Worm (Caenorhabditis elegans) whole organism, L1 larva: ENCODE results near the gene sru-1.

ENCODE experiments used
- C04F5.9 ChIP-seq: sonication (generic microtip); optimal IDR thresholded peaks from 2 replicates; lab custom pipeline; 2016; ENCODE audit warnings: missing genetic modification characterization, missing compliant biosample characterization
- aha-1 ChIP-seq: fragments of 150-350 bp; optimal IDR thresholded peaks from 2 replicates; lab custom pipeline; 2014; ENCODE audit warnings: missing biosample characterization, missing genetic modification characterization
- alr-1 ChIP-seq: fragments of 200-800 bp; sonication (Bioruptor generic); optimal IDR thresholded peaks from 2 replicates; lab custom pipeline; 2018; ENCODE audit warnings: borderline replicate concordance, mild to moderate bottlenecking, missing genetic modification characterization, missing compliant biosample characterization
- ceh-82 ChIP-seq, 3 experiments: fragments of 150-350 bp in 1 of 3; sonication (generic microtip) in 2 of 3; optimal IDR thresholded peaks; 2 replicates each; lab custom pipeline; 2014 to 2017; ENCODE audit warnings: missing biosample characterization in 3 of 3, missing genetic modification characterization in 3 of 3
- ces-1 ChIP-seq: fragments of 150-350 bp; optimal IDR thresholded peaks from 2 replicates; lab custom pipeline; 2014; ENCODE audit warnings: missing biosample characterization, missing genetic modification reagents, missing genetic modification characterization
- dsc-1 ChIP-seq: sonication (generic microtip); optimal IDR thresholded peaks from 2 replicates; lab custom pipeline; 2016; ENCODE audit warnings: mild to moderate bottlenecking, missing genetic modification characterization, missing compliant biosample characterization
- efl-1 ChIP-seq, 4 experiments: fragments of 150-350 bp; optimal IDR thresholded peaks in 3 of 4; peaks in 1 of 4; 1 replicate in 1 of 4; 2 replicates in 3 of 4; lab custom pipeline; 2014; ENCODE audit warnings: missing biosample characterization in 2 of 4, missing genetic modification characterization in 2 of 4, missing genetic modification reagents in 2 of 4
- efl-3 ChIP-seq: fragments of 200-800 bp; sonication (Bioruptor generic); optimal IDR thresholded peaks from 2 replicates; lab custom pipeline; 2018; ENCODE audit warnings: mild to moderate bottlenecking, missing genetic modification characterization, missing compliant biosample characterization
- egl-13 ChIP-seq: sonication (generic microtip); optimal IDR thresholded peaks from 2 replicates; lab custom pipeline; 2016; ENCODE audit warnings: missing genotype, missing genetic modification reagents, missing genetic modification characterization, missing compliant biosample characterization
- egl-27 ChIP-seq, 2 experiments: fragments of 150-350 bp in 1 of 2; sonication (generic microtip); optimal IDR thresholded peaks; 3 replicates each; lab custom pipeline; 2017 to 2018; ENCODE audit warnings: missing biosample characterization in 2 of 2, missing genetic modification characterization in 2 of 2, missing genetic modification reagents in 2 of 2
- elt-2 ChIP-seq: sonication (generic microtip); optimal IDR thresholded peaks from 2 replicates; lab custom pipeline; 2016; ENCODE audit warnings: missing genetic modification characterization, mild to moderate bottlenecking, inconsistent platforms, missing compliant biosample characterization, missing genetic modification reagents
- elt-3 ChIP-seq, 6 experiments: fragments of 150-350 bp in 1 of 6; sonication (generic microtip); optimal IDR thresholded peaks; 2 replicates each; lab custom pipeline; 2017 to 2018; ENCODE audit warnings: missing biosample characterization in 6 of 6, missing genetic modification characterization in 6 of 6, inconsistent platforms in 1 of 6
- ets-5 ChIP-seq: fragments of 200-800 bp; sonication (Bioruptor generic); IDR thresholded peaks from 2 replicates; pipeline ENCODE4 v1.3.6; 2022; ENCODE audit warnings: missing genetic modification characterization, missing compliant biosample characterization
- fkh-10 ChIP-seq: sonication (generic microtip); optimal IDR thresholded peaks from 2 replicates; lab custom pipeline; 2017; ENCODE audit warnings: missing biosample characterization, missing genetic modification reagents, missing genetic modification characterization
- fkh-8 ChIP-seq: sonication (generic microtip); optimal IDR thresholded peaks from 2 replicates; lab custom pipeline; 2016; ENCODE audit warnings: mild to moderate bottlenecking, missing genetic modification characterization, missing compliant biosample characterization
- fos-1 ChIP-seq: fragments of 150-350 bp; optimal IDR thresholded peaks from 2 replicates; lab custom pipeline; 2014; ENCODE audit warnings: missing biosample characterization, missing genetic modification characterization
- hlh-4 ChIP-seq: sonication (generic microtip); optimal IDR thresholded peaks from 2 replicates; lab custom pipeline; 2016; ENCODE audit warnings: mild to moderate bottlenecking, missing genetic modification characterization, missing compliant biosample characterization
- hpl-2 ChIP-seq: fragments of 150-350 bp; optimal IDR thresholded peaks from 2 replicates; lab custom pipeline; 2014; ENCODE audit warnings: missing biosample characterization, missing genetic modification reagents, missing genetic modification characterization
- isw-1 ChIP-seq: fragments of 200-800 bp; sonication (Bioruptor generic); IDR thresholded peaks from 2 replicates; pipeline ENCODE4 v1.3.6; 2022; ENCODE audit warnings: missing genetic modification characterization, missing compliant biosample characterization
- jun-1 ChIP-seq: fragments of 150-350 bp; optimal IDR thresholded peaks from 2 replicates; lab custom pipeline; 2014; ENCODE audit warnings: missing biosample characterization, missing genetic modification reagents, missing genetic modification characterization
- lin-13 ChIP-seq: fragments of 150-350 bp; optimal IDR thresholded peaks from 2 replicates; lab custom pipeline; 2014; ENCODE audit warnings: missing biosample characterization, missing genetic modification reagents, missing genetic modification characterization
- lin-14 ChIP-seq: fragments of 200-800 bp; sonication (Bioruptor generic); optimal IDR thresholded peaks from 2 replicates; lab custom pipeline; 2018; ENCODE audit warnings: mild to moderate bottlenecking, missing genetic modification characterization, moderate library complexity, missing compliant biosample characterization
- lin-15B ChIP-seq: fragments of 150-350 bp; sonication (generic microtip); optimal IDR thresholded peaks from 3 replicates; lab custom pipeline; 2014; ENCODE audit warnings: missing biosample characterization, missing genetic modification characterization
- lin-39 ChIP-seq: fragments of 150-350 bp; optimal IDR thresholded peaks from 2 replicates; lab custom pipeline; 2014; ENCODE audit warnings: missing biosample characterization, missing genetic modification reagents, missing genetic modification characterization
- mab-9 ChIP-seq: fragments of 200-800 bp; sonication (Bioruptor generic); IDR thresholded peaks from 2 replicates; pipeline ENCODE4 v1.3.6; 2022; ENCODE audit warnings: missing genetic modification reagents, missing genetic modification characterization, missing compliant biosample characterization
- mef-2 ChIP-seq: fragments of 150-350 bp; optimal IDR thresholded peaks from 2 replicates; lab custom pipeline; 2014; ENCODE audit warnings: missing biosample characterization, missing genetic modification characterization
- nhr-11 ChIP-seq: fragments of 150-350 bp; optimal IDR thresholded peaks from 2 replicates; lab custom pipeline; 2014; ENCODE audit warnings: missing biosample characterization, missing genetic modification characterization
- nhr-12 ChIP-seq: sonication (generic microtip); optimal IDR thresholded peaks from 2 replicates; lab custom pipeline; 2017; ENCODE audit warnings: missing biosample characterization, missing genetic modification characterization
- nhr-19 ChIP-seq: fragments of 200-800 bp; sonication (Bioruptor generic); conservative IDR thresholded peaks from 2 replicates; pipeline ENCODE4 v1.3.6; 2022; ENCODE audit warnings: missing genetic modification characterization, missing compliant biosample characterization
- nhr-28 ChIP-seq: fragments of 150-350 bp; optimal IDR thresholded peaks from 2 replicates; lab custom pipeline; 2014; ENCODE audit warnings: missing biosample characterization, missing genetic modification characterization
- nhr-47 ChIP-seq: sonication (generic microtip); optimal IDR thresholded peaks from 2 replicates; lab custom pipeline; 2016; ENCODE audit warnings: mild to moderate bottlenecking, missing genetic modification characterization, moderate library complexity, missing compliant biosample characterization
- nhr-71 ChIP-seq: sonication (generic microtip); optimal IDR thresholded peaks from 2 replicates; lab custom pipeline; 2016; ENCODE audit warnings: mild to moderate bottlenecking, missing genetic modification characterization, moderate library complexity, missing compliant biosample characterization
- nhr-77 ChIP-seq: fragments of 150-350 bp; optimal IDR thresholded peaks from 2 replicates; lab custom pipeline; 2014; ENCODE audit warnings: missing biosample characterization, missing genetic modification characterization
- nhr-84 ChIP-seq: sonication (generic microtip); optimal IDR thresholded peaks from 2 replicates; lab custom pipeline; 2017; ENCODE audit warnings: missing biosample characterization, missing genetic modification characterization
- nhr-85 ChIP-seq: sonication (generic microtip); peaks from one replicate; lab custom pipeline; 2016; ENCODE audit warnings: missing genetic modification characterization, inconsistent platforms, missing compliant biosample characterization
- nhr-90 ChIP-seq: sonication (generic microtip); optimal IDR thresholded peaks from 2 replicates; lab custom pipeline; 2016; ENCODE audit warnings: mild to moderate bottlenecking, missing genetic modification characterization, missing compliant biosample characterization; ENCODE audit not compliant: poor library complexity
- pag-3 ChIP-seq: sonication (generic microtip); optimal IDR thresholded peaks from 2 replicates; lab custom pipeline; 2017; ENCODE audit warnings: missing genetic modification characterization, mild to moderate bottlenecking, missing compliant biosample characterization, antibody characterized with exemption, borderline replicate concordance; ENCODE audit not compliant: insufficient read depth
- pax-3 ChIP-seq: fragments of 200-800 bp; sonication (Bioruptor generic); optimal IDR thresholded peaks from 2 replicates; lab custom pipeline; 2018; ENCODE audit warnings: mild to moderate bottlenecking, missing genetic modification characterization, moderate library complexity, missing compliant biosample characterization
- rnt-1 ChIP-seq: sonication (generic microtip); optimal IDR thresholded peaks from 2 replicates; lab custom pipeline; 2016; ENCODE audit warnings: mild to moderate bottlenecking, missing genetic modification characterization, moderate library complexity, missing compliant biosample characterization
- snu-23 ChIP-seq: sonication (generic microtip); optimal IDR thresholded peaks from 2 replicates; lab custom pipeline; 2016; ENCODE audit warnings: missing genetic modification characterization, missing compliant biosample characterization
- sox-4 ChIP-seq: sonication (generic microtip); optimal IDR thresholded peaks from 2 replicates; lab custom pipeline; 2016; ENCODE audit warnings: missing genetic modification characterization, missing compliant biosample characterization
- sptf-1 ChIP-seq: fragments of 150-350 bp; optimal IDR thresholded peaks from 2 replicates; lab custom pipeline; 2014; ENCODE audit warnings: missing biosample characterization, missing genetic modification characterization
- sup-37 ChIP-seq: fragments of 200-800 bp; sonication (Bioruptor generic); optimal IDR thresholded peaks from 2 replicates; lab custom pipeline; 2018; ENCODE audit warnings: mild to moderate bottlenecking, missing genetic modification characterization, missing compliant biosample characterization
- swsn-7 ChIP-seq: sonication (generic microtip); optimal IDR thresholded peaks from 2 replicates; lab custom pipeline; 2016; ENCODE audit warnings: missing genetic modification characterization, missing compliant biosample characterization
- unc-130 ChIP-seq: fragments of 150-350 bp; optimal IDR thresholded peaks from 2 replicates; lab custom pipeline; 2017; ENCODE audit warnings: missing biosample characterization, missing genetic modification characterization, inconsistent platforms
- unc-86 ChIP-seq: sonication (generic microtip); optimal IDR thresholded peaks from 2 replicates; lab custom pipeline; 2016; ENCODE audit warnings: missing genetic modification characterization, missing compliant biosample characterization
- unc-98 ChIP-seq: fragments of 200-800 bp; sonication (Bioruptor generic); IDR thresholded peaks from 2 replicates; pipeline ENCODE4 v1.3.6; 2022; ENCODE audit warnings: missing genetic modification characterization, missing compliant biosample characterization
- vab-15 ChIP-seq: sonication (generic microtip); optimal IDR thresholded peaks from 2 replicates; lab custom pipeline; 2017; ENCODE audit warnings: missing genotype, mild to moderate bottlenecking, missing genetic modification characterization, missing compliant biosample characterization
- xbp-1 ChIP-seq: sonication (generic microtip); optimal IDR thresholded peaks from 2 replicates; lab custom pipeline; 2016; ENCODE audit warnings: missing genetic modification characterization, missing compliant biosample characterization
- zag-1 ChIP-seq: fragments of 150-350 bp; optimal IDR thresholded peaks from 2 replicates; lab custom pipeline; 2014; ENCODE audit warnings: missing biosample characterization, missing genetic modification characterization
- zip-4 ChIP-seq: fragments of 200-800 bp; sonication (Bioruptor generic); optimal IDR thresholded peaks from 2 replicates; lab custom pipeline; 2018; ENCODE audit warnings: mild to moderate bottlenecking, missing genetic modification characterization, moderate library complexity, missing compliant biosample characterization
- ztf-11 ChIP-seq, 2 experiments: sonication (generic microtip); optimal IDR thresholded peaks; 2 replicates each; lab custom pipeline; 2016 to 2017; ENCODE audit warnings: missing genetic modification characterization in 2 of 2, missing biosample characterization in 1 of 2, missing compliant biosample characterization in 1 of 2
- ztf-4 ChIP-seq: fragments of 150-350 bp; optimal IDR thresholded peaks from 2 replicates; lab custom pipeline; 2014; ENCODE audit warnings: missing biosample characterization, missing genetic modification characterization

Gene sru-1

ce11 chrIV:9510439-9510838 lies 22.0 kb downstream of the sru-1 start, which contains the start of gene C33A12.4:
Gene C33A12.4, minus strand, starts transcription at chrIV:9510569.
- TF ChIP-seq swsn-7: peak; percentile 5
- no peak for TF ChIP-seq alr-1
- TF ChIP-seq nhr-77: no peak
- peak; percentile 8 for TF ChIP-seq ztf-4 (tag; lab: Kevin White, UChicago)
- TF ChIP-seq jun-1 (tag; lab: Kevin White, UChicago): no peak
- no peak for TF ChIP-seq hlh-4 (tag; lab: Kevin White, UChicago)
- no peak for TF ChIP-seq C04F5.9 (tag; lab: Kevin White, UChicago)
- TF ChIP-seq nhr-28 (tag; lab: Kevin White, UChicago): no peak
- TF ChIP-seq sptf-1 (tag; lab: Kevin White, UChicago): no peak
- TF ChIP-seq efl-3 (GFP tag; lab: Kevin White, UChicago): no peak
- no peak for TF ChIP-seq nhr-90 (tag; lab: Kevin White, UChicago)
- no peak for TF ChIP-seq efl-1 (optimal IDR thresholded peaks at IDR 0.05; lab: Kevin White, UChicago)
- peak in 1 of 2 experiments; percentile 62 for TF ChIP-seq efl-1 (GFP tag; optimal IDR thresholded peaks at IDR 0.05 in 1 of 2; lab: Kevin White, UChicago)
- TF ChIP-seq nhr-11: no peak
- no peak for TF ChIP-seq ceh-82 (tag; optimal IDR thresholded peaks at IDR 0.05; lab: Kevin White, UChicago)
- no peak for TF ChIP-seq rnt-1 (tag; lab: Kevin White, UChicago)
- no peak for TF ChIP-seq pag-3 (tag; lab: Kevin White, UChicago)
- peak; percentile 5 for TF ChIP-seq lin-13 (GFP tag; lab: Kevin White, UChicago)
- no peak for TF ChIP-seq sup-37 (GFP tag; lab: Kevin White, UChicago)
- TF ChIP-seq fkh-8 (tag; lab: Kevin White, UChicago): peak; percentile 95
- TF ChIP-seq lin-14 (GFP tag; lab: Kevin White, UChicago): no peak
- no peak for TF ChIP-seq hpl-2
- no peak for TF ChIP-seq snu-23 (GFP tag; lab: Kevin White, UChicago)
- peak; percentile 38 for TF ChIP-seq nhr-71 (tag; lab: Kevin White, UChicago)
- TF ChIP-seq isw-1 (GFP tag; lab: Robert Waterston, UW): no peak
- no peak for TF ChIP-seq unc-86 (tag; lab: Kevin White, UChicago)
- TF ChIP-seq egl-13: no peak
- TF ChIP-seq fkh-10 (GFP tag; lab: Kevin White, UChicago): peak; percentile 24
- TF ChIP-seq egl-27 (tag; optimal IDR thresholded peaks at IDR 0.05; lab: Kevin White, UChicago): no peak
- TF ChIP-seq xbp-1: peak; percentile 30
- no peak for TF ChIP-seq ztf-11 (tag; optimal IDR thresholded peaks at IDR 0.05; lab: Kevin White, UChicago)
- TF ChIP-seq zag-1 (tag; lab: Kevin White, UChicago): no peak
- peak; percentile 9 for TF ChIP-seq fos-1 (tag; lab: Kevin White, UChicago)
- TF ChIP-seq elt-3 (tag; optimal IDR thresholded peaks at IDR 0.05; lab: Kevin White, UChicago): no peak
- no peak for TF ChIP-seq mab-9 (GFP tag; lab: Robert Waterston, UW)
- no peak for TF ChIP-seq nhr-19 (GFP tag; lab: Robert Waterston, UW)
- TF ChIP-seq vab-15: no peak
- TF ChIP-seq nhr-12 (tag; lab: Kevin White, UChicago): no peak
- TF ChIP-seq ces-1 (GFP tag; lab: Kevin White, UChicago): no peak
- peak; percentile 10 for TF ChIP-seq pax-3 (tag; lab: Kevin White, UChicago)
- TF ChIP-seq unc-130 (tag; lab: Kevin White, UChicago): no peak
- TF ChIP-seq aha-1 (tag; lab: Kevin White, UChicago): no peak
- no peak for TF ChIP-seq lin-15B (tag; lab: Kevin White, UChicago)
- no peak for TF ChIP-seq zip-4 (GFP tag; lab: Kevin White, UChicago)
- TF ChIP-seq nhr-85: no peak
- peak; percentile 50 for TF ChIP-seq sox-4 (tag; lab: Kevin White, UChicago)
- TF ChIP-seq elt-2 (tag; lab: Kevin White, UChicago): no peak
- TF ChIP-seq nhr-84 (tag; lab: Kevin White, UChicago): no peak
- TF ChIP-seq ets-5 (GFP tag; lab: Robert Waterston, UW): no peak
- TF ChIP-seq unc-98 (GFP tag; lab: Robert Waterston, UW): no peak
- no peak for TF ChIP-seq mef-2
- no peak for TF ChIP-seq lin-39 (tag; lab: Kevin White, UChicago)
- TF ChIP-seq dsc-1: peak; percentile 41
- TF ChIP-seq nhr-47 (tag; lab: Kevin White, UChicago): peak; percentile 53
